Worm (Caenorhabditis elegans): ENCODE data around the gene nhr-116.

DNA sequence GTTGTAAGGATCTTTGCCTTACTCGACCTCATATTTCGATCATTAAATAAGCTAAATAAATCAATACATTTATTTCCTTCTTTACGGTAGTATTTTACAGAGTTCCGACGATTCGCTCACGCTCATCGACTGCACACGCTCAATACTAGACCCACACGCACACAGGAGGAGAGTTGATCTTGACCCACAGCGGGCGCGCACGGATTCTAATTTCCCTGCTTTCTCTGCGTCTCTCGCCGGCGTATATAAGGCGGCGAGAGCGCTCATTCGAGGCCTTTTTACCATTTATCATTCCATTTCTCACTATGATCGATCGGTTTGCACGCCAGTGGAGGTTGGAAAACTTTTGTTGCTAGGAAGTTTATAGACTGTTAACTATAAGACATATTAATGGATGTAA is 38.0 kb downstream of the nhr-116 start:
- TF ChIP-seq ceh-39 (tag; optimal IDR thresholded peaks at IDR 0.05), result no peak
- no peak for TF ChIP-seq nhr-76 (tag; optimal IDR thresholded peaks at IDR 0.05)
- no peak for TF ChIP-seq ces-1 (GFP tag; optimal IDR thresholded peaks at IDR 0.05)
- no peak for TF ChIP-seq lin-13 (tag; optimal IDR thresholded peaks at IDR 0.05)
- no peak for TF ChIP-seq mep-1 (tag; optimal IDR thresholded peaks at IDR 0.05)
- TF ChIP-seq unc-62 (GFP tag; optimal IDR thresholded peaks at IDR 0.05), result no peak
- no peak for TF ChIP-seq pha-4 (tag; optimal IDR thresholded peaks at IDR 0.05)
- TF ChIP-seq snpc-4 (tag; optimal IDR thresholded peaks at IDR 0.05), result no peak
- no peak for TF ChIP-seq lsy-2 (tag; optimal IDR thresholded peaks at IDR 0.05)
- no peak for TF ChIP-seq unc-39 (tag; optimal IDR thresholded peaks at IDR 0.05)
- TF ChIP-seq sptf-1 (tag; optimal IDR thresholded peaks at IDR 0.05), result no peak

All from whole organism, mixed stage, embryonic.